Fruit fly (Drosophila melanogaster) whole organism: ENCODE measurements around the gene CG11601.

Experiments used
- CG8478 ChIP-seq: fragments of >200 bp; optimal IDR thresholded peaks from 2 replicates; lab custom pipeline; 2018; ENCODE audit warnings: inconsistent platforms
- Dll ChIP-seq: fragments of >200 bp; optimal IDR thresholded peaks from 2 replicates; lab custom pipeline; 2017
- EcR ChIP-seq, 2 experiments: fragments of >200 bp; optimal IDR thresholded peaks; 2 replicates each; lab custom pipeline; 2017; ENCODE audit warnings: missing biosample characterization in 2 of 2, missing genetic modification characterization in 2 of 2, missing genetic modification reagents in 2 of 2
- pan ChIP-seq: fragments of >200 bp; optimal IDR thresholded peaks from 2 replicates; lab custom pipeline; 2017
- psq ChIP-seq: fragments of >200 bp; optimal IDR thresholded peaks from 2 replicates; lab custom pipeline; 2017
- usp ChIP-seq: fragments of >200 bp; optimal IDR thresholded peaks from 2 replicates; lab custom pipeline; 2017; ENCODE audit warnings: missing biosample characterization, missing genetic modification characterization, mixed read lengths

CG11601 gene

dm6 chr2L:283071-283482, at the start of gene CG11601:
Gene CG11601 (minus strand): TSS chr2L:283269.
- TF ChIP-seq CG8478 (no peak), EcR (GFP tag; optimal IDR thresholded peaks at IDR 0.05; lab: Kevin White, UChicago) (peak in 1 of 2 experiments; percentile 28)

DNA sequence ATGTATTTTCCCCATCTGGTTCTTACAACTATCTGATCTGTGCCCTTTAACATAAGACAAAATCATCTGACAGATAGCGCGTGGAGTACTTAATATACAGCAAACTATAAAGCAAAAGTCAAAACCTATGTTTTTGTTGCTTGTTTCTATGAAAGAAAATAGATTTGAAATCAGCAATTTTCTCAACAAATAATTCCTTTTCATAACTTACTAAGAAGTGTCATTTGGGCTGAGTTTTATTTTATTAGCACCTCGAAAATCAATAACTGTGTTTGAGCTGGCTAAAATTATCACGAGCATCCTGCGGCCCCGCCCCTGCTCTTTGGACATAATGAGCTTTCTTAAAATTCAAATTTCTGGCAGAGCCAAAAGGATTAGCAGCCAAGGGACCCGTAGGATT, 49.2 kb upstream of the CG11601 start, which contains the start of gene CG31921:
Gene CG31921 (minus strand): TSS at position 101 of the 400 bp plus-strand sequence.
- no peak for TF ChIP-seq pan (lab: Kevin White, UChicago)
- no peak for TF ChIP-seq usp (GFP tag; lab: Kevin White, UChicago)
- TF ChIP-seq CG8478: no peak

dm6 chr2L:329661-330060, 46.6 kb upstream of the CG11601 start, which contains the start of gene CG43755:
Gene CG43755 (minus strand): TSS chr2L:329761.
- TF ChIP-seq psq (lab: Kevin White, UChicago) (no peak), EcR (GFP tag; optimal IDR thresholded peaks at IDR 0.05; lab: Kevin White, UChicago) (no peak)

DNA sequence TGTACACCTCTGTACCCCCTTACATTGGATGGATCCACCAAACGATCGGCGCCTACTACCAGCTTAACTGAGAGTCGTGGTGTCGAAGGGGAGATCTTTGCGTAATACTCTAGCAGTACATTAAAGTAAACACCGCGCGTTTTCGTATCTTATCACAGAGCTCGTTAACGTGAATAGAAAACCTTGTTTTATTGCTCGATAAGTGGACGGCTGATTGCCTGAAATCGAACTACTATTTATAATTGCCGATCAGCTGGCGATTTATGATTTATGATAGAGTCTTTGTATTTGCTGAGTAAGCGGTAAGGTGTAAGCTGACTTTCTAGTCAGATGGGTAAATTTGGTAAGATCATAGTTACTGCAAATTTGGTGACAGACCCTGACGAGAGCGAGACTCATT, 39.8 kb upstream of the CG11601 start:
- TF ChIP-seq pan (lab: Kevin White, UChicago) (no peak), psq (lab: Kevin White, UChicago) (no peak)

DNA sequence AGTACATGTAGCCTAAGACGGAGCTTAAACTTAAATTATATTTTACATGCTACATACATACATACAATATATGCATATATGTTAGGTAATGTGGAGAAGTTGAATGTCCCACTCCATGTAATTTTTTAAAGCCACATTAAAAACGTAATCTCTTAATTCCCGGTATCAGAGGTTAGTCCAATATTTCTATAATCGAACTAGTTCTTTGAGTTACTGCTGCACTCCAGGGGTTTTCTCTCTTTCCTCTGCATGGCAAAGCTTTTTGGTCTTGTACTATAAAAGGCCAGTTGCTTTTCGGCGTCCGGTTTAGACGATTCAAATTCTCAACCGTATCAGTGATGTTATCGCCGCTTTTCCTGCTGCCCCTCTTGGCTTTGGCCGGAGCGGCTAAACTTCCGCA, 38.7 kb upstream of the CG11601 start, which contains the start of gene CG33127:
Gene CG33127 (plus strand): TSS at position 309 of the 400 bp plus-strand sequence.
- no peak for TF ChIP-seq usp (GFP tag; lab: Kevin White, UChicago)
- no peak for TF ChIP-seq pan (lab: Kevin White, UChicago)
- TF ChIP-seq Dll (lab: Kevin White, UChicago): no peak
- no peak for TF ChIP-seq EcR (GFP tag; optimal IDR thresholded peaks at IDR 0.05; lab: Kevin White, UChicago)
- TF ChIP-seq psq (lab: Kevin White, UChicago): no peak
- no peak for TF ChIP-seq CG8478

dm6 chr2L:321148-321547, 38.1 kb upstream of the CG11601 start, which contains the start of gene CG11911:
Gene CG11911 (minus strand): TSS chr2L:321248.
- TF ChIP-seq CG8478 (no peak), psq (lab: Kevin White, UChicago) (no peak), usp (GFP tag; lab: Kevin White, UChicago) (no peak), EcR (GFP tag; optimal IDR thresholded peaks at IDR 0.05; lab: Kevin White, UChicago) (no peak), pan (lab: Kevin White, UChicago) (no peak), Dll (lab: Kevin White, UChicago) (no peak)

- TF ChIP-seq Dll (lab: Kevin White, UChicago) (no peak), EcR (GFP tag; optimal IDR thresholded peaks at IDR 0.05; lab: Kevin White, UChicago) (no peak), psq (lab: Kevin White, UChicago) (no peak), usp (GFP tag; lab: Kevin White, UChicago) (no peak), pan (lab: Kevin White, UChicago) (no peak), CG8478 (no peak)
These were observed 36.7 kb upstream of the CG11601 start for dm6 chr2L:319745-320144.

DNA sequence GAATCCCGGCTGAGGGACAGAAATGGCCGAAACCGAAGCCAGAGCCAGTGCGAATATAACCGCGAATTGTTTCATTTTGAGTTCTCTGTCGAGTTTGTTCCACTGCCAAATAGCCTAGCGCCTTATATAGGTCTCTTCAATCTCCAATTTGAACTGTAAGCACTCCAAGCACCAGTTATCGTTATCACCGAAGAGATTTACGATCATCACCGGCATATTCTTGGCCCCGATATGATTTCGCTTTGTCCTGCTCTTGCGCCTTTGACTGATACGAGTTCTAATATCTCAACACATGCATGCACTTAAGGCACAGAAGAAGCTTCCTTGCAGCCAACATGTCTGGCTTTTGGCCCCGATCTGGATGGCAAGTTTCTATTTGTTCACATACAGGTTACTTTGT, 36.1 kb upstream of the CG11601 start, which contains the start of gene CG11912:
Gene CG11912 (minus strand): TSS at position 101 of the 400 bp plus-strand sequence.
- TF ChIP-seq usp (GFP tag; lab: Kevin White, UChicago): no peak
- no peak for TF ChIP-seq psq (lab: Kevin White, UChicago)
- TF ChIP-seq CG8478: no peak
- TF ChIP-seq Dll (lab: Kevin White, UChicago): no peak
- TF ChIP-seq pan (lab: Kevin White, UChicago): no peak
- TF ChIP-seq EcR (GFP tag; optimal IDR thresholded peaks at IDR 0.05; lab: Kevin White, UChicago): no peak

- TF ChIP-seq CG8478: no peak
- peak; percentile 11 for TF ChIP-seq Dll (lab: Kevin White, UChicago)
These were observed 26.9 kb upstream of the CG11601 start for dm6 chr2L:309812-310431.

DNA sequence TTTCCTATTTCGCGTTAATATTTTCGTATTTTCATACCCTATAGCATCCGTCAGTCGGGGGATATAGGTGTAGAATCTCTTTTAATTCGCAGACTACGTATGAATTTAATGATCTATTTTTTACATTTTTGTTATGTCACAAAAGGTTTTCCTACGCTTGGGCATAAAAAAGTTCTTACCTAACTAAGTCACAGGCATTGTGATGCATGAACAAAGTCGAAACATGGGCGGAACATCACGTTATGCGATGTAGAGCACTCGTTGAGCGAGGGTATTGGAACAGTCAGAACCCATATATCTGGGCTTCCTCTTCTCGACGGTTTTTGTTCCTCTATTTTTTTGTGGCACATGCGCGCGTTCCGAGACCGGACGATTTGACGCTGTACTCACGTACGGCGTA, 26.1 kb upstream of the CG11601 start:
- TF ChIP-seq CG8478 (no peak), pan (lab: Kevin White, UChicago) (peak; percentile 73)

DNA sequence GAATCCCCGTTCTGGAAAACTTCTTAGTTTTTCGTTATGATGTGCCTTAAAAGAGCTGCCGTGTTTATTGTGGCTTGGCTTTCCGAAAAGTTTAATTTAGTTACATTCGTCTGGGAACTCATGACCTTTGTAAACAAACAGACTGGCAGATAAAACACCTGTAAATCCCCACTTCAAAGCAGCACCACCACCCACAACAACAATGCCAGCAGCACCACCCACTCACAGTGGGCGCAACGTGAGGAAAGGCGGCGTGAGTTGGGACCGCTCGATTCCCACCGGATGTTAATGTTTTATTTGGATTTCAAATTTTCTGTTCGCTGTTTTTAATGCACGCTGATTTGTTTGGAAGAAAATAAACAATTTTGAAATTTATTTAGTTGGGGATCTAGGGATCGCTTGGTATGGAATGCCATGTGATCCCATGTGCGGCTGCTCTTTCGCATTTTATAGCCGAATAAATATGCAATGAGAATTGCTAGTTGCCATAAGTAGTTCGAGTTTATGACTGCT, 25.2 kb upstream of the CG11601 start:
- TF ChIP-seq pan (lab: Kevin White, UChicago) (no peak), psq (lab: Kevin White, UChicago) (no peak), CG8478 (no peak), Dll (lab: Kevin White, UChicago) (no peak), EcR (GFP tag; optimal IDR thresholded peaks at IDR 0.05; lab: Kevin White, UChicago) (no peak), usp (GFP tag; lab: Kevin White, UChicago) (no peak)

dm6 chr2L:307129-307528, 24.1 kb upstream of the CG11601 start:
- TF ChIP-seq EcR (GFP tag; optimal IDR thresholded peaks at IDR 0.05; lab: Kevin White, UChicago) (no peak), Dll (lab: Kevin White, UChicago) (no peak)

dm6 chr2L:306188-306927, 23.3 kb upstream of the CG11601 start:
- TF ChIP-seq pan (lab: Kevin White, UChicago) (no peak), EcR (GFP tag; optimal IDR thresholded peaks at IDR 0.05; lab: Kevin White, UChicago) (no peak), psq (lab: Kevin White, UChicago) (no peak), Dll (lab: Kevin White, UChicago) (no peak), CG8478 (no peak), usp (GFP tag; lab: Kevin White, UChicago) (no peak)
